Fruit fly (Drosophila melanogaster) whole organism, embryonic: ENCODE results near the gene Vha55.

ENCODE experiments used
- B-H1 ChIP-seq: fragments of 200-800 bp; sonication (Bioruptor generic); IDR thresholded peaks from 3 replicates; pipeline ENCODE4 v1.3.6; 2022; ENCODE audit warnings: missing biosample characterization, missing genetic modification characterization
- C15 ChIP-seq: fragments of 200-800 bp; sonication (Bioruptor generic); IDR thresholded peaks from 3 replicates; pipeline ENCODE4 v1.3.6; 2022; ENCODE audit warnings: missing biosample characterization, missing genetic modification characterization
- CG11085 ChIP-seq: fragments of 200-800 bp; sonication (Bioruptor generic); IDR thresholded peaks from 2 replicates; pipeline ENCODE4 v1.3.6; 2022; ENCODE audit warnings: missing biosample characterization, missing genetic modification characterization
- CG13287 ChIP-seq: fragments of 200-800 bp; sonication (Bioruptor generic); IDR thresholded peaks from 2 replicates; pipeline ENCODE4 v1.3.6; 2022; ENCODE audit warnings: missing biosample characterization, missing genetic modification characterization; ENCODE audit not compliant: partially characterized antibody
- CG13424 ChIP-seq: fragments of 200-800 bp; sonication (Bioruptor generic); optimal IDR thresholded peaks from 2 replicates; lab custom pipeline; 2019; ENCODE audit warnings: missing biosample characterization, mild to moderate bottlenecking, missing genetic modification characterization, moderate library complexity
- CG13894 ChIP-seq: fragments of 200-800 bp; sonication (Bioruptor generic); optimal IDR thresholded peaks from 3 replicates; lab custom pipeline; 2018; ENCODE audit warnings: missing biosample characterization, mild to moderate bottlenecking, missing genetic modification characterization, moderate library complexity
- CG14014 ChIP-seq: fragments of 200-800 bp; sonication (Bioruptor generic); IDR thresholded peaks from 2 replicates; pipeline ENCODE4 v1.3.6; 2022; ENCODE audit warnings: missing biosample characterization, missing genetic modification characterization
- CG17385 ChIP-seq: fragments of 200-800 bp; sonication (Bioruptor generic); optimal IDR thresholded peaks from 3 replicates; lab custom pipeline; 2018; ENCODE audit warnings: missing biosample characterization, mild to moderate bottlenecking, missing genetic modification characterization
- CG2120 ChIP-seq: fragments of 200-800 bp; sonication (Bioruptor generic); optimal IDR thresholded peaks from 3 replicates; lab custom pipeline; 2016; ENCODE audit warnings: missing biosample characterization, missing genetic modification characterization
- CG30403 ChIP-seq: fragments of 200-800 bp; sonication (Bioruptor generic); optimal IDR thresholded peaks from 3 replicates; lab custom pipeline; 2016; ENCODE audit warnings: missing biosample characterization, missing genetic modification characterization
- CG31388 ChIP-seq: fragments of 200-800 bp; sonication (Bioruptor generic); optimal IDR thresholded peaks from 2 replicates; lab custom pipeline; 2016; ENCODE audit warnings: missing biosample characterization, missing genetic modification characterization
- CG32772 ChIP-seq: fragments of 200-800 bp; sonication (Bioruptor generic); IDR thresholded peaks from 2 replicates; pipeline ENCODE4 v1.3.6; 2022; ENCODE audit warnings: missing biosample characterization, missing genetic modification characterization
- CG33213 ChIP-seq: fragments of 200-800 bp; sonication (Bioruptor generic); optimal IDR thresholded peaks from 3 replicates; lab custom pipeline; 2016; ENCODE audit warnings: missing biosample characterization, missing genetic modification characterization
- CG4282 ChIP-seq: fragments of 200-800 bp; sonication (Bioruptor generic); optimal IDR thresholded peaks from 2 replicates; lab custom pipeline; 2016; ENCODE audit warnings: missing biosample characterization, missing genetic modification characterization
- CG4328 ChIP-seq: fragments of 200-800 bp; sonication (Bioruptor generic); optimal IDR thresholded peaks from 3 replicates; lab custom pipeline; 2017; ENCODE audit warnings: missing biosample characterization, missing genetic modification reagents, missing genetic modification characterization
- CG4424 ChIP-seq: fragments of 200-800 bp; sonication (Bioruptor generic); optimal IDR thresholded peaks from 3 replicates; lab custom pipeline; 2016; ENCODE audit warnings: missing biosample characterization, missing genetic modification characterization
- CG4707 ChIP-seq: fragments of 200-800 bp; sonication (Bioruptor generic); optimal IDR thresholded peaks from 2 replicates; lab custom pipeline; 2018; ENCODE audit warnings: missing biosample characterization, mild to moderate bottlenecking, missing genetic modification characterization, moderate library complexity
- CG8388 ChIP-seq: fragments of 200-800 bp; sonication (Bioruptor generic); optimal IDR thresholded peaks from 2 replicates; lab custom pipeline; 2019; ENCODE audit warnings: missing biosample characterization, mild to moderate bottlenecking, missing genetic modification characterization, moderate library complexity
- CG9727 ChIP-seq: fragments of 200-800 bp; sonication (Bioruptor generic); optimal IDR thresholded peaks from 3 replicates; lab custom pipeline; 2017; ENCODE audit warnings: missing biosample characterization, mild to moderate bottlenecking, missing genetic modification characterization
- CG9817 ChIP-seq: fragments of 200-800 bp; sonication (Bioruptor generic); optimal IDR thresholded peaks from 2 replicates; lab custom pipeline; 2018; ENCODE audit warnings: missing biosample characterization, mild to moderate bottlenecking, missing genetic modification characterization, moderate library complexity
- Chrac-16 ChIP-seq: fragments of 200-800 bp; sonication (Bioruptor generic); optimal IDR thresholded peaks from 3 replicates; lab custom pipeline; 2016; ENCODE audit warnings: missing biosample characterization, missing genetic modification characterization
- E2f1 ChIP-seq: fragments of 200-800 bp; sonication (Bioruptor generic); IDR thresholded peaks from 2 replicates; pipeline ENCODE4 v1.3.6; 2022; ENCODE audit warnings: missing biosample characterization, missing genetic modification characterization
- ERR ChIP-seq: fragments of 200-800 bp; sonication (Bioruptor generic); optimal IDR thresholded peaks from 2 replicates; lab custom pipeline; 2016; ENCODE audit warnings: missing biosample characterization, missing genetic modification characterization
- HLHmδ ChIP-seq: fragments of 200-800 bp; sonication (Bioruptor generic); optimal IDR thresholded peaks from 2 replicates; lab custom pipeline; 2018; ENCODE audit warnings: missing biosample characterization, mild to moderate bottlenecking, missing genetic modification characterization, moderate library complexity
- HmgZ ChIP-seq: fragments of 200-800 bp; sonication (Bioruptor generic); optimal IDR thresholded peaks from 2 replicates; lab custom pipeline; 2018; ENCODE audit warnings: missing biosample characterization, mild to moderate bottlenecking, missing genetic modification characterization
- Hmr ChIP-seq: fragments of 200-800 bp; sonication (Bioruptor generic); optimal IDR thresholded peaks from 3 replicates; lab custom pipeline; 2017; ENCODE audit warnings: mild to moderate bottlenecking, missing biosample characterization, missing genetic modification reagents, missing genetic modification characterization
- Hsf ChIP-seq: fragments of 200-800 bp; sonication (Bioruptor generic); optimal IDR thresholded peaks from 3 replicates; lab custom pipeline; 2016; ENCODE audit warnings: missing biosample characterization, missing genetic modification characterization
- Med ChIP-seq: fragments of 200-800 bp; sonication (Bioruptor generic); peaks from one replicate; lab custom pipeline; 2016; ENCODE audit warnings: missing biosample characterization, missing genetic modification characterization, mild to moderate bottlenecking, inconsistent platforms, moderate library complexity
- Mrtf ChIP-seq: fragments of 200-800 bp; sonication (Bioruptor generic); IDR thresholded peaks from 3 replicates; pipeline ENCODE4 v1.3.6; 2022; ENCODE audit warnings: missing biosample characterization, missing genetic modification characterization
- Opbp ChIP-seq: fragments of 200-800 bp; sonication (Bioruptor generic); IDR thresholded peaks from 3 replicates; pipeline ENCODE4 v1.3.6; 2022; ENCODE audit warnings: missing biosample characterization, missing genetic modification characterization; ENCODE audit not compliant: partially characterized antibody
- YL-1 ChIP-seq: fragments of 200-800 bp; sonication (Bioruptor generic); optimal IDR thresholded peaks from 3 replicates; lab custom pipeline; 2017; ENCODE audit warnings: missing biosample characterization, mild to moderate bottlenecking, missing genetic modification characterization
- bcd ChIP-seq: fragments of 200-800 bp; sonication (Bioruptor generic); optimal IDR thresholded peaks from 2 replicates; lab custom pipeline; 2017; ENCODE audit warnings: missing biosample characterization, mild to moderate bottlenecking, missing genetic modification characterization
- br ChIP-seq: fragments of >200 bp; optimal IDR thresholded peaks from 2 replicates; lab custom pipeline; 2017
- ewg ChIP-seq: fragments of 200-800 bp; sonication (Bioruptor generic); optimal IDR thresholded peaks from 3 replicates; lab custom pipeline; 2017; ENCODE audit warnings: mild to moderate bottlenecking, missing biosample characterization, missing genetic modification reagents, missing genetic modification characterization
- fd64A ChIP-seq: fragments of 200-800 bp; sonication (Bioruptor generic); optimal IDR thresholded peaks from 3 replicates; lab custom pipeline; 2018; ENCODE audit warnings: missing biosample characterization, mild to moderate bottlenecking, missing genetic modification characterization
- gce ChIP-seq: fragments of 200-800 bp; sonication (Bioruptor generic); IDR thresholded peaks from 3 replicates; pipeline ENCODE4 v1.3.6; 2022; ENCODE audit warnings: missing biosample characterization, missing genetic modification characterization
- gcm ChIP-seq: fragments of 200-800 bp; sonication (Bioruptor generic); optimal IDR thresholded peaks from 2 replicates; lab custom pipeline; 2019; ENCODE audit warnings: missing biosample characterization, mild to moderate bottlenecking, missing genetic modification characterization, moderate library complexity
- gcm2 ChIP-seq: fragments of 200-800 bp; sonication (Bioruptor generic); optimal IDR thresholded peaks from 2 replicates; lab custom pipeline; 2016; ENCODE audit warnings: missing biosample characterization, missing genetic modification characterization
- hb ChIP-seq: fragments of 200-800 bp; sonication (Bioruptor generic); IDR thresholded peaks from 3 replicates; pipeline ENCODE4 v1.3.6; 2022; ENCODE audit warnings: missing biosample characterization, missing genetic modification characterization; ENCODE audit not compliant: partially characterized antibody
- hbn ChIP-seq: fragments of 200-800 bp; sonication (Bioruptor generic); IDR thresholded peaks from 2 replicates; pipeline ENCODE4 v1.3.6; 2022; ENCODE audit warnings: missing biosample characterization, missing genetic modification characterization; ENCODE audit not compliant: partially characterized antibody
- ind ChIP-seq: fragments of 200-800 bp; sonication (Bioruptor generic); optimal IDR thresholded peaks from 3 replicates; lab custom pipeline; 2016; ENCODE audit warnings: missing biosample characterization, missing genetic modification characterization
- lov ChIP-seq, 2 experiments: fragments of 200-800 bp in 1 of 2; fragments of >200 bp in 1 of 2; sonication (Bioruptor generic) in 1 of 2; IDR thresholded peaks in 1 of 2; optimal IDR thresholded peaks in 1 of 2; 2 replicates in 1 of 2; 3 replicates in 1 of 2; pipeline versions ENCODE4 v1.3.6 to Lab custom; 2017 to 2022; ENCODE audit warnings: missing biosample characterization in 1 of 2, missing genetic modification characterization in 1 of 2
- pb ChIP-seq: fragments of 200-800 bp; sonication (Bioruptor generic); optimal IDR thresholded peaks from 3 replicates; lab custom pipeline; 2016; ENCODE audit warnings: missing biosample characterization, missing genetic modification characterization
- rib ChIP-seq: fragments of 200-800 bp; sonication (Bioruptor generic); IDR thresholded peaks from 2 replicates; pipeline ENCODE4 v1.3.6; 2022; ENCODE audit warnings: missing biosample characterization, missing genetic modification characterization
- sim ChIP-seq: fragments of 200-800 bp; sonication (Bioruptor generic); IDR thresholded peaks from 2 replicates; pipeline ENCODE4 v1.3.6; 2022; ENCODE audit warnings: missing biosample characterization, missing genetic modification characterization
- so ChIP-seq: fragments of 200-800 bp; sonication (Bioruptor generic); IDR thresholded peaks from 3 replicates; pipeline ENCODE4 v1.3.6; 2022; ENCODE audit warnings: missing biosample characterization, missing genetic modification characterization
- sqz ChIP-seq: fragments of 200-800 bp; sonication (Bioruptor generic); optimal IDR thresholded peaks from 3 replicates; lab custom pipeline; 2018; ENCODE audit warnings: missing biosample characterization, mild to moderate bottlenecking, missing genetic modification characterization
- tin ChIP-seq: fragments of 200-800 bp; sonication (Bioruptor generic); optimal IDR thresholded peaks from 3 replicates; lab custom pipeline; 2016; ENCODE audit warnings: missing biosample characterization, missing genetic modification characterization
- z ChIP-seq: fragments of 200-800 bp; sonication (Bioruptor generic); IDR thresholded peaks from 3 replicates; pipeline ENCODE4 v1.3.6; 2022; ENCODE audit warnings: missing biosample characterization, missing genetic modification characterization

The Vha55 gene

DNA sequence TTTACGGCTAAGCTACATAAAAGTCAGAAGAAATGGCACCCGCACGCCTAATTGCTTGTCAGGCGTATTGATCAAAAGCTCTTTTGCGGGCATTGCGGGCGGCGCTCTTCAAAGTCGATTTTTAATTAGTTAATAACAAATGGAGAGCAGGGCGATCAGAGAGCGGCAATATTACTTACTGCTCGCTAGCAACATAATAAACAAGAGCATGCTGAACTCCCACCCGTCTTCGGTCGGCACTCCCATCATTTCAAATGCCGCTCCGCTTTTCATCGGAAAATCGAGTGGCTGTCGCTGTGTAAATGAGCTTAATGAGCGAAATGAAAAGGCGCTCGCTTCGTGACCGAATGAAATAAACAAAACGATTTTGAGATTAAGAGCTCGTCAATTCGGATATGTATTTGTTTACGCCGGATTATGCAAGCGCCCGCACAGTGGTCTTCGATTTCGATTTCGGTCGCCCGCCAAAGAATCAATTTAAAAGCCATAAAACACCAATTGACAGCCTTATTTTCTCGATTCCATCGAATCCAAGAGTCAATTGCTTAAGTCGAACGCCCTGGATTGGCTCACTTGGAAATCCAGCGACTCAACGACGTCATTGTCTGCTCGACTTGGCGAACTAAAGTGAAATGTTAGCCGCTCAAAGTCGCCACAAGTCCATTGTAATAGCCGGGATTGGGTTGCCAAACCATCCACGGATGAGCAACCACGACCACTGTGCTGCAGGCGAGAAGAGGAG, 26.1 kb upstream of the Vha55 start (continued):
- peak; percentile 82 for TF ChIP-seq ewg
- peak; percentile 74 for TF ChIP-seq E2f1 (GFP tag; lab: Robert Waterston, UW)
- TF ChIP-seq CG14014 (GFP tag; lab: Robert Waterston, UW): peak; percentile 80
- peak; percentile 64 for TF ChIP-seq CG33213
- peak; percentile 62 for TF ChIP-seq YL-1 (GFP tag; lab: Kevin White, UChicago)
- TF ChIP-seq Opbp (GFP tag; lab: Robert Waterston, UW): no peak
- peak; percentile 60 for TF ChIP-seq CG11085 (GFP tag; lab: Robert Waterston, UW)
- TF ChIP-seq hbn (GFP tag; lab: Robert Waterston, UW): no peak
- TF ChIP-seq HmgZ (tag; lab: Kevin White, UChicago): peak; percentile 64
- TF ChIP-seq CG31388: no peak
- TF ChIP-seq CG9817: peak; percentile 78
- TF ChIP-seq lov (optimal IDR thresholded peaks at IDR 0.05; lab: Kevin White, UChicago): no peak
- 0 out of 3 replicates have a peak, but pooled peaks have one; percentile 17 for TF ChIP-seq lov (GFP tag; IDR thresholded peaks at IDR 0.05; lab: Robert Waterston, UW)
- peak; percentile 88 for TF ChIP-seq CG13424 (tag; lab: Kevin White, UChicago)
- peak; percentile 63 for TF ChIP-seq CG32772 (GFP tag; lab: Robert Waterston, UW)
- peak; percentile 72 for TF ChIP-seq Hsf (GFP tag; lab: Kevin White, UChicago)
- TF ChIP-seq CG30403 (GFP tag; lab: Kevin White, UChicago): peak; percentile 84
- TF ChIP-seq rib (GFP tag; lab: Robert Waterston, UW): no peak
- peak; percentile 56 for TF ChIP-seq gcm2 (GFP tag; lab: Kevin White, UChicago)
- peak; percentile 84; the same call in 2 of the 3 replicates for TF ChIP-seq so (GFP tag; lab: Robert Waterston, UW)
- TF ChIP-seq tin: peak; percentile 74
- no peak for TF ChIP-seq br (lab: Kevin White, UChicago)
- TF ChIP-seq Mrtf (GFP tag; lab: Robert Waterston, UW): peak; percentile 74
- peak; percentile 58; the same call in 1 of the 3 replicates for TF ChIP-seq gce (GFP tag; lab: Robert Waterston, UW)
- TF ChIP-seq Chrac-16 (GFP tag; lab: Kevin White, UChicago): peak; percentile 73
- 0 out of 2 replicates have a peak, but pooled peaks have one; percentile 55 for TF ChIP-seq sim (GFP tag; lab: Robert Waterston, UW)
- TF ChIP-seq fd64A (GFP tag; lab: Kevin White, UChicago): peak; percentile 52
- no peak for TF ChIP-seq hb (GFP tag; lab: Robert Waterston, UW)
- peak; percentile 61 for TF ChIP-seq CG9727 (GFP tag; lab: Kevin White, UChicago)
- peak; percentile 56 for TF ChIP-seq CG4282 (GFP tag; lab: Kevin White, UChicago)
- TF ChIP-seq CG4707 (GFP tag; lab: Kevin White, UChicago): peak; percentile 69
- TF ChIP-seq z (GFP tag; lab: Robert Waterston, UW): peak; percentile 84
- TF ChIP-seq C15 (GFP tag; lab: Robert Waterston, UW): no peak
- TF ChIP-seq HLHmδ (GFP tag; lab: Kevin White, UChicago): no peak
- peak; percentile 16; the same call in 1 of the 2 replicates for TF ChIP-seq CG13287 (GFP tag; lab: Robert Waterston, UW)
- TF ChIP-seq CG17385 (GFP tag; lab: Kevin White, UChicago): peak; percentile 76
- peak; percentile 78 for TF ChIP-seq pb
- TF ChIP-seq CG13894 (tag; lab: Kevin White, UChicago): no peak
- TF ChIP-seq Med (GFP tag; lab: Kevin White, UChicago): peak; percentile 97
- peak; percentile 79 for TF ChIP-seq CG2120 (GFP tag; lab: Kevin White, UChicago)
- peak; percentile 66 for TF ChIP-seq ERR (GFP tag; lab: Kevin White, UChicago)
- TF ChIP-seq Hmr (GFP tag; lab: Kevin White, UChicago): peak; percentile 69
- peak; percentile 49 for TF ChIP-seq CG4328 (GFP tag; lab: Kevin White, UChicago)
- TF ChIP-seq gcm (GFP tag; lab: Kevin White, UChicago): peak; percentile 67
- peak; percentile 88 for TF ChIP-seq ind (GFP tag; lab: Kevin White, UChicago)
- TF ChIP-seq bcd (GFP tag; lab: Kevin White, UChicago): peak; percentile 85
- TF ChIP-seq CG4424 (GFP tag; lab: Kevin White, UChicago): peak; percentile 72
- TF ChIP-seq B-H1 (GFP tag; lab: Robert Waterston, UW): peak; percentile 72
- peak; percentile 72 for TF ChIP-seq CG8388 (GFP tag; lab: Kevin White, UChicago)
- TF ChIP-seq sqz: no peak
